Worm (Caenorhabditis elegans): ENCODE results near the gene parp-2.

The parp-2 gene

DNA sequence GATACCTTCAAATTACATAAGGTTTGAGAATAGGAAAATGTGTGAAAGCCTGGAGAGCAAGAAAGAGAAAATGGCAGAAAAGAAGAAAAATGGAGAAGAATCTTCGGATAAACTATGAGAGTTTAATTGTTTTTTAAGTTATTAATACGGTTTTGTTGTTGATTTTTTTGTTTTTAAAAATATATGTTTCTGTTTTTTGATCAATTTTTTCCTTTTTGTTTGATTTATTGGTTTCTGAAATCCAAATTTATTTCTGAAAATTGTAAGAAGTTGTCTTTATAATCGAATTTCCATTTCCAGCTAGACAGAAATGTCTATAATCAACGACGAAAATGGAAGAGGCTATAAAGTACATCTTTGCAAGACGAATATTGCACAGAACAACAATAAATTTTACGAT is at the start of gene parp-2:
parp-2 (plus strand) TSS at position 301 of the 400 bp plus-strand sequence.
- TF ChIP-seq nfya-1 (tag; optimal IDR thresholded peaks at IDR 0.05) (no peak), madf-2 (tag; optimal IDR thresholded peaks at IDR 0.05) (no peak), lin-11 (tag; optimal IDR thresholded peaks at IDR 0.05) (no peak), elt-2 (tag; optimal IDR thresholded peaks at IDR 0.05) (no peak), K09A11.1 (tag; optimal IDR thresholded peaks at IDR 0.05; ENCODE audit: insufficient read depth) (no peak), dve-1 (tag; optimal IDR thresholded peaks at IDR 0.05) (no peak), mec-3 (tag; optimal IDR thresholded peaks at IDR 0.05; ENCODE audit: borderline replicate concordance) (no peak), ceh-2 (tag; optimal IDR thresholded peaks at IDR 0.05) (no peak), sdc-2 (tag; optimal IDR thresholded peaks at IDR 0.05) (no peak), ceh-24 (tag; optimal IDR thresholded peaks at IDR 0.05) (no peak), che-1 (tag; optimal IDR thresholded peaks at IDR 0.05) (no peak), nhr-11 (tag; optimal IDR thresholded peaks at IDR 0.05) (no peak), nhr-232 (tag; optimal IDR thresholded peaks at IDR 0.05) (no peak)

DNA sequence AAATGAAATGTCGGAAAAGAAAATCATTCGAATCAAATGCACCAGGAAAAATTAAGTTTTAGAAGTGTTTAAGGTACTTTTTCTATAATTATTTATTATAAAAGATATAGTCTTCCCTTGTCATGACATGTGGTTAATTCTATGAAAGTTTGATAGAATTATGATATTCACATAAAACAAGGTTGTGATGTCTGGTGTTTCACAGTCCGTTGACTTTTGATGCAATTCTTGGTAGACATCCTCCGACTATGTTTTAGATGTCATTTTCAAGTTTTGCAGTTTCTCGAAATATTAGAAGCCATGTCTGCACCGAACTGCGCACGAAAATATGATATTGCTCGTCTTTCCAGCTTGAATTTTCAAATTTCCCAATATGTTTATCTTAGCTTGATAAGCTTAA is 48.5 kb upstream of the parp-2 start, which contains the start of gene sra-7:
sra-7 (plus strand) TSS at position 301 of the 400 bp plus-strand sequence.
- no peak for TF ChIP-seq rnt-1 (tag; optimal IDR thresholded peaks at IDR 0.05)
- TF ChIP-seq fkh-6 (tag; optimal IDR thresholded peaks at IDR 0.05) = no peak
- no peak for TF ChIP-seq syd-9 (tag; optimal IDR thresholded peaks at IDR 0.05)
- TF ChIP-seq tbx-7 (tag; optimal IDR thresholded peaks at IDR 0.05) = no peak
- TF ChIP-seq ceh-24 (tag; optimal IDR thresholded peaks at IDR 0.05) = no peak
- TF ChIP-seq odd-2 (tag; optimal IDR thresholded peaks at IDR 0.05) = no peak
- no peak for TF ChIP-seq hlh-6 (tag; optimal IDR thresholded peaks at IDR 0.05)
- TF ChIP-seq ceh-6 (GFP tag; optimal IDR thresholded peaks at IDR 0.05) = no peak
- no peak for TF ChIP-seq ttx-3 (tag; optimal IDR thresholded peaks at IDR 0.05)
- no peak for TF ChIP-seq pag-3 (tag; optimal IDR thresholded peaks at IDR 0.05; ENCODE audit: borderline replicate concordance)
- TF ChIP-seq Y22D7AL.16 (tag; optimal IDR thresholded peaks at IDR 0.05) = no peak
- no peak for TF ChIP-seq madf-2 (tag; optimal IDR thresholded peaks at IDR 0.05)

DNA sequence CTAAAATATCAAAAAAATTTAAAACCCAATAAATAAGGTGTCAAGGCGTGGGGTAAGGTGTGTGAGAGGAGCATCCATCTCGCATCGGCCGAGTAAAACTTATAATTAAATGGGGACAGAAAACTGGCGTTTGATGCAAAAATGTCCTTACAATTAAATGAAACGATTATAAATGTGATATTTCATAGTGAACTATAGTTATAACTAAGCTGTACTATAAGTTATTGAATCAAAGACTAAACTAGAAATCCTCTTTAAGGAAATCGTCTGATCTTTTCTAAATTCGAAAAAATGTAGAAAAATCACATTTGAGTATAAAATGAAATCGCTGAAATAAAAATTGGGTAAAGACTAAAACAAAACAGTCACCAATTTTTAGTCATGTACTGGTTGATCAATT is 42.1 kb upstream of the parp-2 start, which contains the start of gene sra-6:
sra-6 (minus strand) TSS at position 101 of the 400 bp plus-strand sequence.
- TF ChIP-seq che-1 (tag; optimal IDR thresholded peaks at IDR 0.05) = no peak
- no peak for TF ChIP-seq ceh-34 (tag; optimal IDR thresholded peaks at IDR 0.05)
- TF ChIP-seq elt-2 (tag; optimal IDR thresholded peaks at IDR 0.05) = no peak
- TF ChIP-seq pros-1 (tag; optimal IDR thresholded peaks at IDR 0.05) = no peak
- TF ChIP-seq ceh-2 (tag; optimal IDR thresholded peaks at IDR 0.05) = no peak
- no peak for TF ChIP-seq fkh-10 (GFP tag; optimal IDR thresholded peaks at IDR 0.05)
- no peak for TF ChIP-seq npax-4 (tag; optimal IDR thresholded peaks at IDR 0.05)
- no peak for TF ChIP-seq rnt-1 (tag; optimal IDR thresholded peaks at IDR 0.05)
- no peak for TF ChIP-seq ceh-31 (tag; optimal IDR thresholded peaks at IDR 0.05)
- no peak for TF ChIP-seq ceh-14 (tag; optimal IDR thresholded peaks at IDR 0.05)
- TF ChIP-seq pha-4 (tag; optimal IDR thresholded peaks at IDR 0.05) = no peak

DNA sequence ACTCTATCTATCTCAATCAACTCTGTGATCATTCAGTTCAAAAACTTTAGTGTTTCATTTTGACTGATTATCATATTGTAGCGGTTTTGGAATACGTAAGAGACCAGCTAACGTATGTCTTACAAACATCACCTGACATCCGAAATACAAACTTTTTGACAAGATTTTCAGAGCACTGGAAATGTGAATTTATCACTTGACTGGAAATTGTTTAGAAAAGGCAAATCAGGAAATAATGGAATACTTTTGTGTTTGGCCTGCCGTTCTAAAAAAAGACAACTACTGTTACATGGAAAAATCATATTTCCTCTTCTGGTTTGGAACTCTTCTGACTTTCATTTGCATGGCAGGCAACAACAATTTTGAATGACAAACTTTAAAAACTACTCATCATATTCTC is 41.3 kb upstream of the parp-2 start, which contains the start of gene F35H8.12:
F35H8.12 (plus strand) TSS at position 301 of the 400 bp plus-strand sequence.
- TF ChIP-seq F13H6.1 (tag; optimal IDR thresholded peaks at IDR 0.05) (no peak), unc-86 (tag; optimal IDR thresholded peaks at IDR 0.05) (no peak), ceh-24 (tag; optimal IDR thresholded peaks at IDR 0.05) (no peak), eyg-1 (tag; optimal IDR thresholded peaks at IDR 0.05) (no peak), sox-4 (tag; optimal IDR thresholded peaks at IDR 0.05) (no peak), ceh-31 (tag; optimal IDR thresholded peaks at IDR 0.05) (no peak), pros-1 (tag; optimal IDR thresholded peaks at IDR 0.05) (no peak), ceh-2 (tag; optimal IDR thresholded peaks at IDR 0.05) (no peak), C08G9.2 (tag; optimal IDR thresholded peaks at IDR 0.05) (no peak), tbx-7 (tag; optimal IDR thresholded peaks at IDR 0.05) (no peak), unc-55 (GFP tag; optimal IDR thresholded peaks at IDR 0.05) (no peak)
